Worm (Caenorhabditis elegans) whole organism, L4 larva: ENCODE data around the gene mnk-1.

ENCODE experiments used
- F10B5.3 ChIP-seq: sonication (generic microtip); optimal IDR thresholded peaks from 2 replicates; lab custom pipeline; 2016; ENCODE audit warnings: mild to moderate bottlenecking, missing genetic modification characterization, missing compliant biosample characterization
- F37D6.2 ChIP-seq: sonication (generic microtip); optimal IDR thresholded peaks from 2 replicates; lab custom pipeline; 2016; ENCODE audit warnings: mild to moderate bottlenecking, missing genetic modification characterization, missing compliant biosample characterization
- F44E2.7 ChIP-seq: fragments of 200-800 bp; sonication (Bioruptor generic); IDR thresholded peaks from 2 replicates; pipeline ENCODE4 v2.1.2; 2022; ENCODE audit warnings: missing genetic modification characterization, missing compliant biosample characterization
- T26A8.4 ChIP-seq: fragments of 200-800 bp; sonication (Bioruptor generic); IDR thresholded peaks from 2 replicates; pipeline ENCODE4 v1.3.6; 2022; ENCODE audit warnings: missing genetic modification characterization, missing compliant biosample characterization
- Y105C5A.15 ChIP-seq: fragments of 200-800 bp; sonication (Bioruptor generic); IDR thresholded peaks from 2 replicates; pipeline ENCODE4 v1.3.6; 2022; ENCODE audit warnings: missing genetic modification characterization, missing compliant biosample characterization
- Y5F2A.4 ChIP-seq: fragments of 200-800 bp; sonication (Bioruptor generic); optimal IDR thresholded peaks from 2 replicates; lab custom pipeline; 2018; ENCODE audit warnings: mild to moderate bottlenecking, missing genetic modification characterization, missing compliant biosample characterization
- ZK337.2 ChIP-seq: fragments of 200-800 bp; sonication (Bioruptor generic); IDR thresholded peaks from 2 replicates; pipeline ENCODE4 v1.3.6; 2022; ENCODE audit warnings: missing genetic modification reagents, missing genetic modification characterization, missing compliant biosample characterization
- ZK546.5 ChIP-seq, 2 experiments: sonication (generic microtip); optimal IDR thresholded peaks; 2 replicates each; lab custom pipeline; 2017; ENCODE audit warnings: missing biosample characterization in 2 of 2, missing genetic modification characterization in 2 of 2
- aly-2 ChIP-seq: sonication (generic microtip); optimal IDR thresholded peaks from 2 replicates; lab custom pipeline; 2018; ENCODE audit warnings: missing biosample characterization, missing genetic modification characterization
- ama-1 ChIP-seq: fragments of 150-350 bp; optimal IDR thresholded peaks from 2 replicates; lab custom pipeline; 2014; ENCODE audit warnings: inconsistent platforms, mixed read lengths
- arid-1 ChIP-seq: fragments of 200-800 bp; sonication (Bioruptor generic); conservative IDR thresholded peaks from 2 replicates; pipeline ENCODE4 v1.3.6; 2022; ENCODE audit warnings: missing genetic modification reagents, missing genetic modification characterization, missing compliant biosample characterization
- ceh-28 ChIP-seq: fragments of 150-350 bp; optimal IDR thresholded peaks from 2 replicates; lab custom pipeline; 2014; ENCODE audit warnings: missing biosample characterization, missing genetic modification reagents, missing genetic modification characterization
- ceh-32 ChIP-seq: sonication (generic microtip); optimal IDR thresholded peaks from 2 replicates; lab custom pipeline; 2016; ENCODE audit warnings: mild to moderate bottlenecking, missing genetic modification characterization, missing compliant biosample characterization; ENCODE audit not compliant: poor library complexity
- ctbp-1 ChIP-seq: fragments of 200-800 bp; sonication (Bioruptor generic); IDR thresholded peaks from 2 replicates; pipeline ENCODE4 v1.3.6; 2022; ENCODE audit warnings: missing genetic modification reagents, missing genetic modification characterization, missing compliant biosample characterization
- daf-16 ChIP-seq, 3 experiments: sonication (generic microtip); optimal IDR thresholded peaks; 2 replicates each; lab custom pipeline; 2016 to 2017; ENCODE audit warnings: missing genetic modification characterization in 3 of 3, missing genetic modification reagents in 3 of 3, mild to moderate bottlenecking in 2 of 3, missing compliant biosample characterization in 2 of 3, missing biosample characterization in 1 of 3, moderate library complexity in 1 of 3
- daf-19 ChIP-seq: fragments of 200-800 bp; sonication (Bioruptor generic); conservative IDR thresholded peaks from 2 replicates; pipeline ENCODE4 v1.3.6; 2022; ENCODE audit warnings: missing genetic modification characterization, missing compliant biosample characterization
- daf-8 ChIP-seq: fragments of 200-800 bp; sonication (Bioruptor generic); IDR thresholded peaks from 2 replicates; pipeline ENCODE4 v1.3.6; 2022; ENCODE audit warnings: missing genetic modification characterization, missing compliant biosample characterization
- duxl-1 ChIP-seq: sonication (generic microtip); optimal IDR thresholded peaks from 2 replicates; lab custom pipeline; 2016; ENCODE audit warnings: mild to moderate bottlenecking, missing genetic modification characterization, moderate library complexity, missing compliant biosample characterization; ENCODE audit not compliant: poor library complexity
- dve-1 ChIP-seq: sonication (generic microtip); optimal IDR thresholded peaks from 2 replicates; lab custom pipeline; 2017; ENCODE audit warnings: antibody characterized with exemption, mild to moderate bottlenecking, missing genetic modification characterization, missing compliant biosample characterization; ENCODE audit not compliant: insufficient read depth
- egl-27 ChIP-seq: sonication (generic microtip); optimal IDR thresholded peaks from 3 replicates; lab custom pipeline; 2017; ENCODE audit warnings: missing biosample characterization, missing genetic modification reagents, missing genetic modification characterization
- fkh-10 ChIP-seq: fragments of 150-350 bp; optimal IDR thresholded peaks from 2 replicates; lab custom pipeline; 2014; ENCODE audit warnings: missing biosample characterization, missing genetic modification reagents, missing genetic modification characterization
- hmg-1.1 ChIP-seq: fragments of 200-800 bp; sonication (Bioruptor generic); IDR thresholded peaks from 2 replicates; pipeline ENCODE4 v1.3.6; 2022; ENCODE audit warnings: missing genetic modification reagents, missing genetic modification characterization, missing compliant biosample characterization
- lim-7 ChIP-seq: fragments of 200-800 bp; sonication (Bioruptor generic); IDR thresholded peaks from 2 replicates; pipeline ENCODE4 v1.3.6; 2022; ENCODE audit warnings: missing genetic modification characterization, missing compliant biosample characterization
- lin-29 ChIP-seq: fragments of 200-800 bp; sonication (Bioruptor generic); IDR thresholded peaks from 2 replicates; pipeline ENCODE4 v1.3.6; 2022; ENCODE audit warnings: missing genetic modification reagents, missing genetic modification characterization, missing compliant biosample characterization
- lin-38 ChIP-seq: fragments of 200-800 bp; sonication (Bioruptor generic); IDR thresholded peaks from 2 replicates; pipeline ENCODE4 v1.3.6; 2022; ENCODE audit warnings: missing genetic modification reagents, missing genetic modification characterization, missing compliant biosample characterization
- lin-39 ChIP-seq: fragments of 150-350 bp; optimal IDR thresholded peaks from 2 replicates; lab custom pipeline; 2014; ENCODE audit warnings: missing biosample characterization, missing genetic modification reagents, missing genetic modification characterization
- lir-3 ChIP-seq: sonication (generic microtip); optimal IDR thresholded peaks from 2 replicates; lab custom pipeline; 2016; ENCODE audit warnings: mild to moderate bottlenecking, missing genetic modification characterization, missing compliant biosample characterization
- lsy-2 ChIP-seq, 2 experiments: fragments of 150-350 bp in 1 of 2; sonication (generic microtip) in 1 of 2; optimal IDR thresholded peaks; 2 replicates each; lab custom pipeline; 2014 to 2017; ENCODE audit warnings: missing biosample characterization in 2 of 2, missing genetic modification characterization in 2 of 2
- madf-5 ChIP-seq, 2 experiments: fragments of 200-800 bp; sonication (Bioruptor generic); IDR thresholded peaks; 2 replicates each; pipeline ENCODE4 v1.3.6; 2022; ENCODE audit warnings: missing compliant biosample characterization in 2 of 2, missing genetic modification characterization in 2 of 2
- madf-9 ChIP-seq: fragments of 200-800 bp; sonication (Bioruptor generic); conservative IDR thresholded peaks from 2 replicates; pipeline ENCODE4 v1.3.6; 2022; ENCODE audit warnings: missing genetic modification reagents, missing genetic modification characterization, missing compliant biosample characterization
- mdt-29 ChIP-seq: fragments of 200-800 bp; sonication (Bioruptor generic); IDR thresholded peaks from 2 replicates; pipeline ENCODE4 v1.3.6; 2022; ENCODE audit warnings: missing genetic modification reagents, missing genetic modification characterization, missing compliant biosample characterization
- mep-1 ChIP-seq: fragments of 150-350 bp; sonication (generic microtip); optimal IDR thresholded peaks from 3 replicates; lab custom pipeline; 2014; ENCODE audit warnings: missing biosample characterization, missing genetic modification characterization
- mxl-2 ChIP-seq: fragments of 200-800 bp; sonication (Bioruptor generic); conservative IDR thresholded peaks from 2 replicates; pipeline ENCODE4 v1.3.6; 2022; ENCODE audit warnings: missing genetic modification reagents, missing genetic modification characterization, missing compliant biosample characterization
- mxl-3 ChIP-seq: fragments of 200-800 bp; sonication (Bioruptor generic); optimal IDR thresholded peaks from 2 replicates; lab custom pipeline; 2018; ENCODE audit warnings: mild to moderate bottlenecking, missing genetic modification characterization, missing compliant biosample characterization
- nhr-102 ChIP-seq: sonication (generic microtip); optimal IDR thresholded peaks from 2 replicates; lab custom pipeline; 2016; ENCODE audit warnings: mild to moderate bottlenecking, missing genetic modification characterization, moderate library complexity, missing compliant biosample characterization
- nhr-41 ChIP-seq: fragments of 200-800 bp; sonication (Bioruptor generic); IDR thresholded peaks from 2 replicates; pipeline ENCODE4 v1.3.6; 2022; ENCODE audit warnings: missing genetic modification reagents, missing genetic modification characterization, missing compliant biosample characterization
- nhr-48 ChIP-seq: sonication (generic microtip); optimal IDR thresholded peaks from 2 replicates; lab custom pipeline; 2016; ENCODE audit warnings: mild to moderate bottlenecking, missing genetic modification characterization, missing compliant biosample characterization
- nhr-6 ChIP-seq: fragments of 150-350 bp; optimal IDR thresholded peaks from 2 replicates; lab custom pipeline; 2014; ENCODE audit warnings: missing biosample characterization, missing genetic modification characterization
- pha-4 ChIP-seq, 2 experiments: fragments of 150-350 bp in 1 of 2; fragments of 200-800 bp in 1 of 2; sonication (Bioruptor generic) in 1 of 2; IDR thresholded peaks in 1 of 2; optimal IDR thresholded peaks in 1 of 2; 2 replicates each; pipeline versions ENCODE4 v1.3.6 to Lab custom; 2014 to 2022; ENCODE audit warnings: missing genetic modification characterization in 2 of 2, missing genetic modification reagents in 2 of 2, missing biosample characterization in 1 of 2, missing compliant biosample characterization in 1 of 2
- saeg-2 ChIP-seq: fragments of 200-800 bp; sonication (Bioruptor generic); IDR thresholded peaks from 2 replicates; pipeline ENCODE4 v1.3.6; 2022; ENCODE audit warnings: missing genetic modification reagents, missing genetic modification characterization, missing compliant biosample characterization
- sdz-12 ChIP-seq: fragments of 200-800 bp; sonication (Bioruptor generic); optimal IDR thresholded peaks from 2 replicates; lab custom pipeline; 2018; ENCODE audit warnings: mild to moderate bottlenecking, missing genetic modification characterization, missing compliant biosample characterization
- tag-97 ChIP-seq: fragments of 200-800 bp; sonication (Bioruptor generic); IDR thresholded peaks from 2 replicates; pipeline ENCODE4 v1.3.6; 2022; ENCODE audit warnings: missing genetic modification characterization, missing compliant biosample characterization
- unc-62 ChIP-seq, 3 experiments: fragments of 150-350 bp in 1 of 3; sonication (generic microtip); optimal IDR thresholded peaks in 2 of 3; peaks in 1 of 3; 1 replicate in 1 of 3; 2 replicates in 2 of 3; lab custom pipeline; 2014 to 2017; ENCODE audit warnings: missing biosample characterization in 3 of 3, missing genetic modification characterization in 3 of 3, missing genetic modification reagents in 3 of 3, missing genotype in 1 of 3
- zfp-2 ChIP-seq: sonication (generic microtip); optimal IDR thresholded peaks from 2 replicates; lab custom pipeline; 2016; ENCODE audit warnings: mild to moderate bottlenecking, missing genetic modification characterization, missing compliant biosample characterization
- zip-11 ChIP-seq: fragments of 200-800 bp; sonication (Bioruptor generic); IDR thresholded peaks from 2 replicates; pipeline ENCODE4 v1.3.6; 2022; ENCODE audit warnings: missing genetic modification characterization, missing compliant biosample characterization
- ztf-11 ChIP-seq: fragments of 150-350 bp; optimal IDR thresholded peaks from 2 replicates; lab custom pipeline; 2014; ENCODE audit warnings: missing biosample characterization, missing genetic modification characterization
- ztf-7 ChIP-seq: fragments of 150-350 bp; optimal IDR thresholded peaks from 2 replicates; lab custom pipeline; 2014; ENCODE audit warnings: missing biosample characterization, missing genetic modification characterization

mnk-1 gene

ce11 chrII:10559671-10560184, 4.9 kb upstream of the mnk-1 start (continued):
- TF ChIP-seq mxl-2 (GFP tag; lab: Robert Waterston, UW) (no peak), pha-4 (GFP tag; IDR thresholded peaks at IDR 0.05; lab: Robert Waterston, UW) (peak; percentile 53; the same call in 1 of the 2 replicates), pha-4 (tag; optimal IDR thresholded peaks at IDR 0.05; lab: Kevin White, UChicago) (no peak), F37D6.2 (no peak), lin-39 (no peak), tag-97 (GFP tag; lab: Robert Waterston, UW) (no peak), ceh-32 (no peak), ZK546.5 (tag; optimal IDR thresholded peaks at IDR 0.05; lab: Kevin White, UChicago) (no peak), zfp-2 (tag; lab: Kevin White, UChicago) (no peak), duxl-1 (tag; lab: Kevin White, UChicago) (peak; percentile 62), dve-1 (tag; lab: Kevin White, UChicago) (peak; percentile 77), mxl-3 (GFP tag; lab: Kevin White, UChicago) (no peak), lin-38 (GFP tag; lab: Robert Waterston, UW) (peak; percentile 62), zip-11 (GFP tag; lab: Robert Waterston, UW) (no peak), fkh-10 (GFP tag; lab: Kevin White, UChicago) (no peak), nhr-102 (tag; lab: Kevin White, UChicago) (peak; percentile 45), mep-1 (tag; lab: Kevin White, UChicago) (peak; percentile 51), nhr-41 (no peak), Y105C5A.15 (GFP tag; lab: Robert Waterston, UW) (no peak), madf-5 (GFP tag; IDR thresholded peaks at IDR 0.05; lab: Robert Waterston, UW) (no peak), nhr-48 (no peak)

- TF ChIP-seq Y105C5A.15 (GFP tag; lab: Robert Waterston, UW): no peak
- TF ChIP-seq duxl-1 (tag; lab: Kevin White, UChicago): peak; percentile 44
- TF ChIP-seq aly-2 (tag; lab: Kevin White, UChicago): no peak
- no peak for TF ChIP-seq daf-19 (GFP tag; lab: Robert Waterston, UW)
- TF ChIP-seq sdz-12: no peak
- no peak for TF ChIP-seq daf-16 (GFP tag; optimal IDR thresholded peaks at IDR 0.05; lab: Kevin White, UChicago)
- TF ChIP-seq daf-16 (tag; optimal IDR thresholded peaks at IDR 0.05; lab: Kevin White, UChicago): no peak
- TF ChIP-seq lim-7 (GFP tag; lab: Robert Waterston, UW): no peak
- no peak for TF ChIP-seq arid-1 (GFP tag; lab: Robert Waterston, UW)
- TF ChIP-seq egl-27 (tag; lab: Kevin White, UChicago): no peak
- no peak for TF ChIP-seq nhr-6
- no peak for TF ChIP-seq F10B5.3
- peak; percentile 13 to 63 for TF ChIP-seq lsy-2 (tag; optimal IDR thresholded peaks at IDR 0.05; lab: Kevin White, UChicago)
- TF ChIP-seq F44E2.7 (GFP tag; lab: Robert Waterston, UW): no peak
- TF ChIP-seq lin-39: no peak
- TF ChIP-seq daf-8 (GFP tag; lab: Robert Waterston, UW): no peak
- TF ChIP-seq ceh-28 (tag; lab: Kevin White, UChicago): no peak
- TF ChIP-seq madf-9 (GFP tag; lab: Robert Waterston, UW): peak; percentile 1; the same call in 1 of the 2 replicates
- TF ChIP-seq hmg-1.1 (GFP tag; lab: Robert Waterston, UW): peak; percentile 70; the same call in 1 of the 2 replicates
- no peak for TF ChIP-seq ztf-11 (tag; lab: Kevin White, UChicago)
- TF ChIP-seq unc-62 (GFP tag; optimal IDR thresholded peaks at IDR 0.05 in 1 of 2; lab: Kevin White, UChicago): peak in 1 of 2 experiments; percentile 98
- TF ChIP-seq unc-62 (tag; optimal IDR thresholded peaks at IDR 0.05; lab: Kevin White, UChicago): no peak
- no peak for TF ChIP-seq ztf-7
- TF ChIP-seq lin-29 (GFP tag; lab: Robert Waterston, UW): peak; percentile 24; the same call in 1 of the 2 replicates
- peak; percentile 3 for TF ChIP-seq ama-1 (lab: Kevin White, UChicago)
- no peak for TF ChIP-seq zip-11 (GFP tag; lab: Robert Waterston, UW)
- TF ChIP-seq T26A8.4 (GFP tag; lab: Robert Waterston, UW): peak; percentile 17; the same call in 1 of the 2 replicates
- no peak for TF ChIP-seq ZK337.2
- TF ChIP-seq lir-3: no peak
- TF ChIP-seq saeg-2 (GFP tag; lab: Robert Waterston, UW): no peak
- TF ChIP-seq mdt-29 (GFP tag; lab: Robert Waterston, UW): peak; percentile 58; the same call in 1 of the 2 replicates
- no peak for TF ChIP-seq Y5F2A.4 (GFP tag; lab: Kevin White, UChicago)
- TF ChIP-seq ctbp-1 (GFP tag; lab: Robert Waterston, UW): peak; percentile 51
- TF ChIP-seq ZK546.5 (tag; optimal IDR thresholded peaks at IDR 0.05; lab: Kevin White, UChicago): no peak
- no peak for TF ChIP-seq nhr-41
- peak; percentile 74 for TF ChIP-seq mep-1 (tag; lab: Kevin White, UChicago)
These were observed 4.1 kb upstream of the mnk-1 start for ce11 chrII:10558962-10559415.
